Fruit fly (Drosophila melanogaster) whole organism, embryonic: ENCODE measurements around the gene Mdh1.

Experiments used
- CG10462 ChIP-seq: fragments of 200-800 bp; sonication (Bioruptor generic); optimal IDR thresholded peaks from 2 replicates; lab custom pipeline; 2016; ENCODE audit warnings: missing biosample characterization, missing genetic modification characterization
- CG11093 ChIP-seq: fragments of 200-800 bp; sonication (Bioruptor generic); IDR thresholded peaks from 3 replicates; pipeline ENCODE4 v1.3.6; 2022; ENCODE audit warnings: missing biosample characterization, missing genetic modification characterization
- CG11247 ChIP-seq: fragments of 200-800 bp; sonication (Bioruptor generic); IDR thresholded peaks from 2 replicates; pipeline ENCODE4 v1.3.6; 2022; ENCODE audit warnings: missing biosample characterization, missing genetic modification characterization
- CG11398 ChIP-seq: fragments of 200-800 bp; sonication (Bioruptor generic); optimal IDR thresholded peaks from 2 replicates; lab custom pipeline; 2016; ENCODE audit warnings: missing biosample characterization, missing genetic modification characterization
- CG12071 ChIP-seq: fragments of 200-800 bp; sonication (Bioruptor generic); optimal IDR thresholded peaks from 3 replicates; lab custom pipeline; 2018; ENCODE audit warnings: missing biosample characterization, mild to moderate bottlenecking, missing genetic modification characterization
- CG12219 ChIP-seq: fragments of 200-800 bp; sonication (Bioruptor generic); optimal IDR thresholded peaks from 3 replicates; lab custom pipeline; 2018; ENCODE audit warnings: missing biosample characterization, mild to moderate bottlenecking, missing genetic modification characterization
- CG12744 ChIP-seq: fragments of 200-800 bp; sonication (Bioruptor generic); optimal IDR thresholded peaks from 2 replicates; lab custom pipeline; 2016; ENCODE audit warnings: missing biosample characterization, missing genetic modification characterization
- CG13424 ChIP-seq: fragments of 200-800 bp; sonication (Bioruptor generic); optimal IDR thresholded peaks from 2 replicates; lab custom pipeline; 2019; ENCODE audit warnings: missing biosample characterization, mild to moderate bottlenecking, missing genetic modification characterization, moderate library complexity
- CG15269 ChIP-seq: fragments of 200-800 bp; sonication (Bioruptor generic); optimal IDR thresholded peaks from 2 replicates; lab custom pipeline; 2018; ENCODE audit warnings: missing biosample characterization, mild to moderate bottlenecking, missing genetic modification characterization, moderate library complexity
- CG15479 ChIP-seq: fragments of 200-800 bp; sonication (Bioruptor generic); optimal IDR thresholded peaks from 3 replicates; lab custom pipeline; 2019; ENCODE audit warnings: missing biosample characterization, mild to moderate bottlenecking, missing genetic modification characterization, moderate library complexity
- CG1647 ChIP-seq: fragments of 200-800 bp; sonication (Bioruptor generic); optimal IDR thresholded peaks from 3 replicates; lab custom pipeline; 2016; ENCODE audit warnings: missing biosample characterization, missing genetic modification characterization
- CG16815 ChIP-seq: fragments of 200-800 bp; sonication (Bioruptor generic); optimal IDR thresholded peaks from 3 replicates; lab custom pipeline; 2017; ENCODE audit warnings: missing biosample characterization, mild to moderate bottlenecking, missing genetic modification characterization
- CG16863 ChIP-seq: fragments of 200-800 bp; sonication (Bioruptor generic); optimal IDR thresholded peaks from 3 replicates; lab custom pipeline; 2016; ENCODE audit warnings: missing biosample characterization, missing genetic modification characterization
- CG17328 ChIP-seq: fragments of 200-800 bp; sonication (Bioruptor generic); IDR thresholded peaks from 2 replicates; pipeline ENCODE4 v1.3.6; 2022; ENCODE audit warnings: missing biosample characterization, missing genetic modification characterization
- CG17359 ChIP-seq: fragments of 200-800 bp; sonication (Bioruptor generic); optimal IDR thresholded peaks from 3 replicates; lab custom pipeline; 2018; ENCODE audit warnings: missing biosample characterization, mild to moderate bottlenecking, missing genetic modification characterization, moderate library complexity
- CG17361 ChIP-seq: fragments of 200-800 bp; sonication (Bioruptor generic); IDR thresholded peaks from 3 replicates; pipeline ENCODE4 v1.3.6; 2022; ENCODE audit warnings: missing biosample characterization, missing genetic modification characterization
- CG17568 ChIP-seq: fragments of 200-800 bp; sonication (Bioruptor generic); optimal IDR thresholded peaks from 2 replicates; lab custom pipeline; 2018; ENCODE audit warnings: missing biosample characterization, mild to moderate bottlenecking, missing genetic modification characterization, moderate library complexity
- CG17912 ChIP-seq: fragments of 200-800 bp; sonication (Bioruptor generic); optimal IDR thresholded peaks from 2 replicates; lab custom pipeline; 2018; ENCODE audit warnings: missing biosample characterization, mild to moderate bottlenecking, missing genetic modification characterization
- CG1832 ChIP-seq: fragments of 200-800 bp; sonication (Bioruptor generic); optimal IDR thresholded peaks from 2 replicates; lab custom pipeline; 2017; ENCODE audit warnings: missing biosample characterization, mild to moderate bottlenecking, missing genetic modification characterization, inconsistent platforms
- CG18619 ChIP-seq: fragments of 200-800 bp; sonication (Bioruptor generic); optimal IDR thresholded peaks from 3 replicates; lab custom pipeline; 2017; ENCODE audit warnings: missing biosample characterization, mild to moderate bottlenecking, missing genetic modification characterization
- CG2875 ChIP-seq: fragments of 200-800 bp; sonication (Bioruptor generic); optimal IDR thresholded peaks from 2 replicates; lab custom pipeline; 2017; ENCODE audit warnings: missing biosample characterization, mild to moderate bottlenecking, missing genetic modification characterization, missing genetic modification reagents
- CG32767 ChIP-seq: fragments of 200-800 bp; sonication (Bioruptor generic); IDR thresholded peaks from 2 replicates; pipeline ENCODE4 v1.3.6; 2022; ENCODE audit warnings: missing biosample characterization, missing genetic modification characterization
- CG34376 ChIP-seq: fragments of 200-800 bp; sonication (Bioruptor generic); optimal IDR thresholded peaks from 2 replicates; lab custom pipeline; 2018; ENCODE audit warnings: missing biosample characterization, mild to moderate bottlenecking, missing genetic modification characterization
- CG34422 ChIP-seq: fragments of 200-800 bp; sonication (Bioruptor generic); IDR thresholded peaks from 3 replicates; pipeline ENCODE4 v1.3.6; 2022; ENCODE audit warnings: missing biosample characterization, missing genetic modification characterization
- CG3726 ChIP-seq: fragments of 200-800 bp; sonication (Bioruptor generic); IDR thresholded peaks from 3 replicates; pipeline ENCODE4, ENCODE4 v1.3.6; 2022; ENCODE audit warnings: missing biosample characterization, missing genetic modification characterization
- CG4328 ChIP-seq: fragments of 200-800 bp; sonication (Bioruptor generic); optimal IDR thresholded peaks from 3 replicates; lab custom pipeline; 2017; ENCODE audit warnings: missing biosample characterization, missing genetic modification reagents, missing genetic modification characterization
- CG4730 ChIP-seq: fragments of 200-800 bp; sonication (Bioruptor generic); IDR thresholded peaks from 2 replicates; pipeline ENCODE4 v1.3.6; 2022; ENCODE audit warnings: missing biosample characterization, missing genetic modification characterization
- CG4854 ChIP-seq: fragments of 200-800 bp; sonication (Bioruptor generic); optimal IDR thresholded peaks from 2 replicates; lab custom pipeline; 2016; ENCODE audit warnings: missing biosample characterization, missing genetic modification characterization, inconsistent platforms
- CG6683 ChIP-seq: fragments of 200-800 bp; sonication (Bioruptor generic); optimal IDR thresholded peaks from 2 replicates; lab custom pipeline; 2017; ENCODE audit warnings: missing biosample characterization, mild to moderate bottlenecking, missing genetic modification characterization, missing genetic modification reagents
- CG6813 ChIP-seq: fragments of 200-800 bp; sonication (Bioruptor generic); optimal IDR thresholded peaks from 2 replicates; lab custom pipeline; 2017; ENCODE audit warnings: missing biosample characterization, missing genetic modification characterization, mild to moderate bottlenecking, moderate library complexity, missing genetic modification reagents
- CG7372 ChIP-seq: fragments of 200-800 bp; sonication (Bioruptor generic); IDR thresholded peaks from 2 replicates; pipeline ENCODE4 v1.3.6; 2022; ENCODE audit warnings: missing biosample characterization, missing genetic modification characterization
- CG7987 ChIP-seq: fragments of 200-800 bp; sonication (Bioruptor generic); optimal IDR thresholded peaks from 2 replicates; lab custom pipeline; 2018; ENCODE audit warnings: missing biosample characterization, mild to moderate bottlenecking, missing genetic modification characterization, moderate library complexity
- CG9727 ChIP-seq: fragments of 200-800 bp; sonication (Bioruptor generic); optimal IDR thresholded peaks from 3 replicates; lab custom pipeline; 2017; ENCODE audit warnings: missing biosample characterization, mild to moderate bottlenecking, missing genetic modification characterization
- Hr3 ChIP-seq: fragments of 200-800 bp; sonication (Bioruptor generic); optimal IDR thresholded peaks from 3 replicates; lab custom pipeline; 2016; ENCODE audit warnings: missing biosample characterization, missing genetic modification characterization
- Jarid2 ChIP-seq: fragments of 200-800 bp; sonication (Bioruptor generic); optimal IDR thresholded peaks from 3 replicates; lab custom pipeline; 2017; ENCODE audit warnings: mild to moderate bottlenecking, missing biosample characterization, missing genetic modification reagents, missing genetic modification characterization
- Max ChIP-seq: fragments of 200-800 bp; sonication (Bioruptor generic); optimal IDR thresholded peaks from 2 replicates; lab custom pipeline; 2016; ENCODE audit warnings: missing biosample characterization, mild to moderate bottlenecking, missing genetic modification characterization
- bcd ChIP-seq: fragments of 200-800 bp; sonication (Bioruptor generic); optimal IDR thresholded peaks from 2 replicates; lab custom pipeline; 2017; ENCODE audit warnings: missing biosample characterization, mild to moderate bottlenecking, missing genetic modification characterization
- cato ChIP-seq: fragments of 200-800 bp; sonication (Bioruptor generic); optimal IDR thresholded peaks from 2 replicates; lab custom pipeline; 2016; ENCODE audit warnings: missing biosample characterization, missing genetic modification characterization, borderline replicate concordance
- crc ChIP-seq: fragments of 200-800 bp; sonication (Bioruptor generic); optimal IDR thresholded peaks from 2 replicates; lab custom pipeline; 2016; ENCODE audit warnings: missing biosample characterization, missing genetic modification characterization
- ewg ChIP-seq: fragments of 200-800 bp; sonication (Bioruptor generic); optimal IDR thresholded peaks from 3 replicates; lab custom pipeline; 2017; ENCODE audit warnings: mild to moderate bottlenecking, missing biosample characterization, missing genetic modification reagents, missing genetic modification characterization
- h ChIP-seq: fragments of >200 bp; optimal IDR thresholded peaks from 2 replicates; lab custom pipeline; 2017
- ham ChIP-seq: fragments of 200-800 bp; sonication (Bioruptor generic); IDR thresholded peaks from 2 replicates; pipeline ENCODE4 v1.3.6; 2022; ENCODE audit warnings: missing biosample characterization, missing genetic modification characterization
- kah ChIP-seq: fragments of 200-800 bp; sonication (Bioruptor generic); optimal IDR thresholded peaks from 2 replicates; lab custom pipeline; 2018; ENCODE audit warnings: missing biosample characterization, mild to moderate bottlenecking, missing genetic modification characterization
- lab ChIP-seq: fragments of 200-800 bp; sonication (Bioruptor generic); optimal IDR thresholded peaks from 3 replicates; lab custom pipeline; 2017; ENCODE audit warnings: missing biosample characterization, missing genetic modification characterization, mild to moderate bottlenecking, moderate library complexity, missing genetic modification reagents
- mam ChIP-seq: fragments of 200-800 bp; sonication (Bioruptor generic); optimal IDR thresholded peaks from 3 replicates; lab custom pipeline; 2016; ENCODE audit warnings: missing biosample characterization, missing genetic modification characterization
- nmo ChIP-seq: fragments of 200-800 bp; sonication (Bioruptor generic); optimal IDR thresholded peaks from 2 replicates; lab custom pipeline; 2018; ENCODE audit warnings: missing biosample characterization, mild to moderate bottlenecking, missing genetic modification characterization, moderate library complexity
- org-1 ChIP-seq: fragments of 200-800 bp; sonication (Bioruptor generic); optimal IDR thresholded peaks from 2 replicates; lab custom pipeline; 2017; ENCODE audit warnings: missing biosample characterization, missing genetic modification characterization
- pan ChIP-seq, 4 experiments: fragments of >200 bp in 3 of 4; fragments of 200-800 bp in 1 of 4; sonication (Bioruptor generic) in 1 of 4; optimal IDR thresholded peaks in 3 of 4; IDR thresholded peaks in 1 of 4; 2 replicates each; pipeline versions ENCODE4 v1.3.6 to Lab custom; 2017 to 2022; ENCODE audit warnings: missing biosample characterization in 2 of 4, missing genetic modification characterization in 2 of 4, mixed read lengths in 1 of 4
- pho ChIP-seq: fragments of 200-800 bp; sonication (Bioruptor generic); optimal IDR thresholded peaks from 2 replicates; lab custom pipeline; 2016; ENCODE audit warnings: missing biosample characterization, missing genetic modification characterization
- ssp ChIP-seq: fragments of 200-800 bp; sonication (Bioruptor generic); IDR thresholded peaks from 2 replicates; pipeline ENCODE4 v1.3.6; 2022; ENCODE audit warnings: missing biosample characterization, missing genetic modification characterization
- tna ChIP-seq: fragments of 200-800 bp; sonication (Bioruptor generic); IDR thresholded peaks from 2 replicates; pipeline ENCODE4 v1.3.6; 2022; ENCODE audit warnings: missing biosample characterization, missing genetic modification characterization; ENCODE audit not compliant: partially characterized antibody

Gene Mdh1

DNA sequence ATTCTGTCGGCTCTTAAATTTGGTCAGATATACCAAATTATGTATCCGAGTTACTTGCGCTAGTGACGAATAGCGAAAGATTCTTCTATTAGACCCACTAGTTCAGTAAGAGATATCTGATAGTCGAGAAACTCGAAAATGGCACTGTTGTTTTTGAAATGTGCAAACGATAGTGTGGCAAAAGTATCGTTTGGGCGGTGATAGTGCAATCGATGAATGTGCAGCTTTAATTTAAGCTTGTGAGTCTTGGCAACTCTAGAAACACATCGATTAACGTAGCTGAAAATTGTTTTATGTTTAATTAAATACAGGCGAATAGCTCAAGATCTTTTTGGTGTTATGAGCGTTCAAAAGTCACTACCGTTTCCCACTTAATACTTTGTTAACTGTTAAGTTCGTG, 41.2 kb upstream of the Mdh1 start, which contains the start of gene STUB1 (continued):
- TF ChIP-seq CG4328 (no peak), CG17328 (GFP tag; lab: Robert Waterston, UW) (no peak), CG32767 (GFP tag; lab: Robert Waterston, UW) (no peak), Jarid2 (no peak), CG10462 (GFP tag; lab: Kevin White, UChicago) (no peak), CG34422 (GFP tag; lab: Robert Waterston, UW) (no peak), CG4854 (GFP tag; lab: Kevin White, UChicago) (no peak), bcd (no peak), CG12219 (GFP tag; lab: Kevin White, UChicago) (no peak), cato (no peak), CG11093 (GFP tag; lab: Robert Waterston, UW) (no peak), ham (GFP tag; lab: Robert Waterston, UW) (no peak), CG11398 (GFP tag; lab: Kevin White, UChicago) (no peak), CG7372 (GFP tag; lab: Robert Waterston, UW) (no peak), kah (no peak), CG3726 (no peak), CG18619 (GFP tag; lab: Kevin White, UChicago) (no peak), Hr3 (no peak), nmo (GFP tag; lab: Kevin White, UChicago) (peak; percentile 9), CG13424 (tag; lab: Kevin White, UChicago) (no peak), crc (GFP tag; lab: Kevin White, UChicago) (no peak), CG6683 (GFP tag; lab: Kevin White, UChicago) (no peak), CG15479 (no peak), CG15269 (tag; lab: Kevin White, UChicago) (no peak), org-1 (GFP tag; lab: Kevin White, UChicago) (no peak), tna (GFP tag; lab: Robert Waterston, UW) (peak; percentile 97), CG17568 (GFP tag; lab: Kevin White, UChicago) (no peak), CG16863 (GFP tag; lab: Kevin White, UChicago) (no peak), Max (GFP tag; lab: Kevin White, UChicago) (no peak), CG4730 (no peak), CG12071 (GFP tag; lab: Kevin White, UChicago) (no peak), pan (optimal IDR thresholded peaks at IDR 0.05; lab: Kevin White, UChicago) (no peak), pan (GFP tag; optimal IDR thresholded peaks at IDR 0.05 in 1 of 2, IDR thresholded peaks at IDR 0.05 in 1 of 2) (no peak), ewg (GFP tag; lab: Kevin White, UChicago) (peak; percentile 2), CG1832 (GFP tag; lab: Kevin White, UChicago) (no peak), CG7987 (no peak), mam (GFP tag; lab: Kevin White, UChicago) (peak; percentile 43), lab (GFP tag; lab: Kevin White, UChicago) (no peak), CG9727 (GFP tag; lab: Kevin White, UChicago) (no peak), h (no peak), CG12744 (no peak), CG34376 (peak; percentile 7), CG2875 (GFP tag; lab: Kevin White, UChicago) (no peak), ssp (GFP tag; lab: Robert Waterston, UW) (0 out of 2 replicates have a peak, but pooled peaks have one; percentile 18), CG17359 (tag; lab: Kevin White, UChicago) (no peak), CG6813 (GFP tag; lab: Kevin White, UChicago) (no peak), CG17361 (GFP tag; lab: Robert Waterston, UW) (no peak), CG17912 (no peak), pho (GFP tag; lab: Kevin White, UChicago) (no peak), CG16815 (GFP tag; lab: Kevin White, UChicago) (no peak), CG1647 (GFP tag; lab: Kevin White, UChicago) (no peak), CG11247 (GFP tag; lab: Robert Waterston, UW) (no peak)
